Worm (Caenorhabditis elegans) whole organism, L4 larva: ENCODE measurements around the gene T22B7.22.

Experiments used
- dpl-1 ChIP-seq: fragments of 150-350 bp; optimal IDR thresholded peaks from 2 replicates; lab custom pipeline; 2014; ENCODE audit warnings: missing biosample characterization, missing genetic modification reagents, missing genetic modification characterization
- nhr-237 ChIP-seq: sonication (generic microtip); optimal IDR thresholded peaks from 2 replicates; lab custom pipeline; 2017; ENCODE audit warnings: missing biosample characterization, missing genetic modification characterization
- spr-3 ChIP-seq: fragments of 200-800 bp; sonication (Bioruptor generic); optimal IDR thresholded peaks from 2 replicates; lab custom pipeline; 2018; ENCODE audit warnings: mild to moderate bottlenecking, missing genetic modification characterization, missing compliant biosample characterization

ce11 chrX:5692099-5692498 is 32.3 kb downstream of the T22B7.22 start, which contains the start of gene W01C8.1:
- TF ChIP-seq dpl-1 (GFP tag; lab: Kevin White, UChicago) (no peak), nhr-237 (no peak), spr-3 (GFP tag; lab: Kevin White, UChicago) (no peak)
